Fruit fly (Drosophila melanogaster) whole organism, prepupa: ENCODE measurements around the gene Msp300.

Source experiments
- CG10631 ChIP-seq: fragments of 200-800 bp; sonication (Bioruptor generic); optimal IDR thresholded peaks from 2 replicates; lab custom pipeline; 2016; ENCODE audit warnings: missing biosample characterization, missing genetic modification characterization
- CG10669 ChIP-seq: fragments of 200-800 bp; sonication (Bioruptor generic); optimal IDR thresholded peaks from 3 replicates; lab custom pipeline; 2018; ENCODE audit warnings: missing biosample characterization, mild to moderate bottlenecking, missing genetic modification characterization, moderate library complexity
- CG11902 ChIP-seq: fragments of 200-800 bp; sonication (Bioruptor generic); optimal IDR thresholded peaks from 3 replicates; lab custom pipeline; 2016; ENCODE audit warnings: missing biosample characterization, missing genetic modification characterization
- CG15336 ChIP-seq: fragments of 200-800 bp; sonication (Bioruptor generic); IDR thresholded peaks from 2 replicates; pipeline ENCODE4 v1.3.6; 2022; ENCODE audit warnings: missing biosample characterization, missing genetic modification characterization
- CG3032 ChIP-seq: fragments of 200-800 bp; optimal IDR thresholded peaks from 2 replicates; lab custom pipeline; 2019; ENCODE audit warnings: missing biosample characterization, mild to moderate bottlenecking, missing genetic modification characterization, moderate library complexity
- CG31627 ChIP-seq: fragments of 200-800 bp; sonication (Bioruptor generic); optimal IDR thresholded peaks from 3 replicates; lab custom pipeline; 2016; ENCODE audit warnings: missing biosample characterization, missing genetic modification characterization
- CG34406 ChIP-seq: fragments of 200-800 bp; sonication (Bioruptor generic); optimal IDR thresholded peaks from 3 replicates; lab custom pipeline; 2016; ENCODE audit warnings: missing biosample characterization, missing genetic modification characterization
- CG4318 ChIP-seq: fragments of 200-800 bp; sonication (Bioruptor generic); optimal IDR thresholded peaks from 3 replicates; lab custom pipeline; 2017; ENCODE audit warnings: missing biosample characterization, mild to moderate bottlenecking, missing genetic modification characterization
- CG6276 ChIP-seq: fragments of 200-800 bp; sonication (Bioruptor generic); optimal IDR thresholded peaks from 2 replicates; lab custom pipeline; 2017; ENCODE audit warnings: missing biosample characterization, mild to moderate bottlenecking, missing genetic modification characterization
- CG6792 ChIP-seq: fragments of 200-800 bp; sonication (Bioruptor generic); optimal IDR thresholded peaks from 3 replicates; lab custom pipeline; 2016; ENCODE audit warnings: missing biosample characterization, missing genetic modification characterization
- CG6808 ChIP-seq: fragments of 200-800 bp; sonication (Bioruptor generic); optimal IDR thresholded peaks from 3 replicates; lab custom pipeline; 2017; ENCODE audit warnings: missing biosample characterization, missing genetic modification characterization, mild to moderate bottlenecking, moderate library complexity, missing genetic modification reagents
- CG6854 ChIP-seq: fragments of 200-800 bp; sonication (Bioruptor generic); optimal IDR thresholded peaks from 2 replicates; lab custom pipeline; 2017; ENCODE audit warnings: missing biosample characterization, mild to moderate bottlenecking, missing genetic modification characterization
- CG8119 ChIP-seq: fragments of 200-800 bp; sonication (Bioruptor generic); IDR thresholded peaks from 3 replicates; pipeline ENCODE4 v1.3.6; 2022; ENCODE audit warnings: missing biosample characterization, missing genetic modification characterization
- CG8319 ChIP-seq: fragments of 200-800 bp; sonication (Bioruptor generic); optimal IDR thresholded peaks from 3 replicates; lab custom pipeline; 2016; ENCODE audit warnings: missing biosample characterization, missing genetic modification characterization
- CG8632 ChIP-seq: fragments of 200-800 bp; sonication (Bioruptor generic); optimal IDR thresholded peaks from 3 replicates; lab custom pipeline; 2016; ENCODE audit warnings: missing biosample characterization, missing genetic modification characterization
- CG9139 ChIP-seq: fragments of 200-800 bp; sonication (Bioruptor generic); optimal IDR thresholded peaks from 3 replicates; lab custom pipeline; 2017; ENCODE audit warnings: missing biosample characterization, mild to moderate bottlenecking, missing genetic modification characterization
- Eip78C ChIP-seq: fragments of 200-800 bp; sonication (Bioruptor generic); peaks from one replicate; lab custom pipeline; 2016; ENCODE audit warnings: missing biosample characterization, missing genetic modification characterization
- Smox ChIP-seq: fragments of 200-800 bp; sonication (Bioruptor generic); optimal IDR thresholded peaks from 3 replicates; lab custom pipeline; 2016; ENCODE audit warnings: missing biosample characterization, missing genetic modification characterization
- Sox15 ChIP-seq: fragments of 200-800 bp; sonication (Bioruptor generic); optimal IDR thresholded peaks from 3 replicates; lab custom pipeline; 2016; ENCODE audit warnings: missing biosample characterization, missing genetic modification characterization
- achi ChIP-seq: fragments of 200-800 bp; sonication (Bioruptor generic); optimal IDR thresholded peaks from 3 replicates; lab custom pipeline; 2016; ENCODE audit warnings: missing biosample characterization, missing genetic modification characterization
- acj6 ChIP-seq: fragments of 200-800 bp; sonication (Bioruptor generic); optimal IDR thresholded peaks from 3 replicates; lab custom pipeline; 2016; ENCODE audit warnings: missing biosample characterization, missing genetic modification characterization
- dsx ChIP-seq: fragments of 200-800 bp; optimal IDR thresholded peaks from 3 replicates; lab custom pipeline; 2019; ENCODE audit warnings: missing biosample characterization, mild to moderate bottlenecking, missing genetic modification characterization, moderate library complexity; ENCODE audit not compliant: poor library complexity, severe bottlenecking
- eg ChIP-seq: fragments of 200-800 bp; sonication (Bioruptor generic); IDR thresholded peaks from 3 replicates; pipeline ENCODE4 v1.3.6; 2022; ENCODE audit warnings: missing biosample characterization, missing genetic modification characterization
- esn ChIP-seq: fragments of 200-800 bp; sonication (Bioruptor generic); optimal IDR thresholded peaks from 2 replicates; lab custom pipeline; 2016; ENCODE audit warnings: missing biosample characterization, mild to moderate bottlenecking, missing genetic modification characterization, moderate library complexity
- fd85E ChIP-seq: fragments of 200-800 bp; sonication (Bioruptor generic); optimal IDR thresholded peaks from 3 replicates; lab custom pipeline; 2016; ENCODE audit warnings: missing biosample characterization, missing genetic modification characterization
- fkh ChIP-seq: fragments of 200-800 bp; sonication (Bioruptor generic); optimal IDR thresholded peaks from 3 replicates; lab custom pipeline; 2017; ENCODE audit warnings: missing biosample characterization, mild to moderate bottlenecking, missing genetic modification characterization, moderate library complexity
- lz ChIP-seq: fragments of 200-800 bp; sonication (Bioruptor generic); optimal IDR thresholded peaks from 3 replicates; lab custom pipeline; 2016; ENCODE audit warnings: missing biosample characterization, missing genetic modification characterization
- pdm3 ChIP-seq: fragments of 200-800 bp; sonication (Bioruptor generic); optimal IDR thresholded peaks from 3 replicates; lab custom pipeline; 2016; ENCODE audit warnings: missing biosample characterization, missing genetic modification characterization
- salr ChIP-seq, 2 experiments: fragments of 200-800 bp; sonication (Bioruptor generic); optimal IDR thresholded peaks; 3 replicates each; lab custom pipeline; 2016 to 2018; ENCODE audit warnings: missing biosample characterization in 2 of 2, missing genetic modification characterization in 2 of 2, mild to moderate bottlenecking in 1 of 2
- spab ChIP-seq: fragments of 200-800 bp; sonication (Bioruptor generic); optimal IDR thresholded peaks from 2 replicates; lab custom pipeline; 2017; ENCODE audit warnings: missing biosample characterization, mild to moderate bottlenecking, missing genetic modification characterization, missing genetic modification reagents
- svp ChIP-seq: fragments of 200-800 bp; sonication (Bioruptor generic); peaks from one replicate; lab custom pipeline; 2016; ENCODE audit warnings: missing biosample characterization, missing genetic modification characterization
- vri ChIP-seq: fragments of 200-800 bp; sonication (Bioruptor generic); optimal IDR thresholded peaks from 3 replicates; lab custom pipeline; 2016; ENCODE audit warnings: missing biosample characterization, mild to moderate bottlenecking, missing genetic modification characterization

Gene Msp300

DNA sequence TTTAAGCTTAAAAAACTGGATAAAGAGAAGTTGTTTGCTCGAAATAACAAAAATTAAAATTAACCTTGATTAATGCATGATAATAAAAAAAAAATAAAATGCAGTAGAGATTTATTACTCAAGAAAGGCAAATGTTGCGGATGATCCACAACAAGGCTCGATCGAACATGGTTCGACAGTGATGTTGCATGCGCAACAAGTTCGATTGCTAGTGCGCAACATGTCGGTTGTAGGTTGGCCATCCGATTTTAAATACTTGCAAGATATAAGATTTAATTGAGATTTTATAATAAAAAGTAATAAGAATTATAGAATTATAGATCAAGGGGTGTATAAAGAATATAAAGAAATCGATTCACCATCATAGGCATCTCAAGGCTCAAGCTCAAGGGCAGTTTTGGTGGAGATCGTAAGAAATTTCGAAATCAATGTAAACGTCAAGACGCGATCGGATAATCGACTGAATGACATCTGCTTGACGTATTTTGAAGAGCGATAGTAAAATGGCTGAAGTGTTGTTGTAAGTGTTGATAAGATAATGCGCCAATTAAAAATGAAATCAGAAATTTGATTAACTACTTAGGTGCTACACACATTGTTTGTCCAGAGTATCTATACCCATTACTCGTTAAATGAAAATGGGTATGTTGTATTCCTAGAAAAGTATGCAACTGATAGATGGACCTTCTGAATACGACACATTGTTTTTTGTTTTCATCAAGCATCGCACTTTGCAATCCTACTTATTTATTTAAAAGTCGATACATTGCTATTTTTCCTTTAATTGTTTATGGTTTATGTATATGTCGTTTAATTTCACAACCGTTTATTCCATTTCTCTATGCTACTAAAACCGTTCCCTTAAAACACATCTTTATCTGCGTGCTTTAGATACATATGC lies 108.8 kb downstream of the Msp300 start:
- TF ChIP-seq CG9139 (GFP tag; lab: Kevin White, UChicago) (no peak), esn (GFP tag; lab: Kevin White, UChicago) (peak; percentile 3), CG6276 (no peak), acj6 (no peak), spab (GFP tag; lab: Kevin White, UChicago) (no peak)

DNA sequence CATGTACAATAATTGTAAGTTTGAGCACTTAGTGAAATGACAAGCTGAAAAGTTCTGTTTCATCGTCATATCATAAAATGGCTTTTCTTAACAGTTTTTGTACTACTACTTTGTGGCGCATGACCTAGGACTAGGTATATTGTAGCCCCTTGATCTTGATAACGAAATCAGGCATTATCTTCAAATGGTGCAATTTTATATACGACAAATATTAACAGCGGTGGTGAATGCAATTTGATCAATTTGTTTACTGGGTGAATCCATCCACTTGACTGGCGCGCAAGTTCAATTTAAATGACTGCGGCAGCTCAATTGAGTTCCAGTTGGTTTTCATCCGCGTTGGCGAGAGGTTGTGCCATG lies 109.4 kb downstream of the Msp300 start, which contains the start of gene Cyp28d1:
Gene Cyp28d1, plus strand, starts transcription at position 316 of the 360 bp plus-strand sequence.
- TF ChIP-seq achi, result no peak
- TF ChIP-seq CG8319, result no peak
- no peak for TF ChIP-seq CG31627 (GFP tag; lab: Kevin White, UChicago)
- TF ChIP-seq pdm3 (GFP tag; lab: Kevin White, UChicago), result no peak
- TF ChIP-seq CG10631 (GFP tag; lab: Kevin White, UChicago), result no peak
- no peak for TF ChIP-seq CG34406 (GFP tag; lab: Kevin White, UChicago)

DNA sequence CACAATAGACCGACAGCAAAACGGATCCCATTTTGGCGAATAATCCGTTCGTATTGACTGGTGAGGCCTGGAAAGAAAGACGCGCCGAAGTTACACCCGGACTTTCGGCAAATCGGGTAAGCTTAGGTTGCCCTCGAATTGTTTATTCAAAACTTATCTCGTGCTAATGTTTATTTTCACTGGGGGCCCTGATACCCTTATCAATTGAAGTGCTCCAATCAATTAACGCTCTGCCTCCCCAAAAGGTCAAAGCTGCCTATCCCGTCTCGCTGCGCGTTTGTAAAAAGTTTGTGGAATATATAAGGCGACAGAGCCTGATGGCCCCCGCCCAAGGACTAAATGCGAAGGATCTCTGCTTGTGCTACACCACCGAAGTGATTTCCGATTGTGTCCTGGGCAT lies 110.3 kb downstream of the Msp300 start:
- TF ChIP-seq svp (peak; percentile 79), CG10669 (GFP tag; lab: Kevin White, UChicago) (no peak)
- TF ChIP-seq, all 60 proteins: peak for 1

DNA sequence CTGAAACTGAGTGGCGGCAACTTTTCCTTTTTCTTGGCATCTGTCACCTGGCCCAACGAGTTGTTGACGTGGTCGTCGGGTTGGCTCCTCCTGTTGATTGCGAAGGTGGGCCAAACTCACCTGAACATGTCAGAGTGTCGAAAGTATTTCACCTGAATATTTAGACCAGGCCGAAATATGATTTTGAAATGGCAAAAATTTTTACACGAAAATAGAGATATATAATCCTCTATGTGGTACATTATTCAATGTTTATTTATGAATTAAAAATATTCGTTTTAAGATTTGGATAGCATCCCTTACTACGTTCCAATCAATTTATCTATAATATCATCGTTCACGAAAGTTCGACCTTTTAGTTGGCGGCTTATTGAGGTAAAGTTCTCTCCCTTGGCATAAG lies 114.3 kb downstream of the Msp300 start, which contains the start of gene CG7742:
Gene CG7742, minus strand, starts transcription at position 101 of the 400 bp plus-strand sequence.
- TF ChIP-seq Smox (GFP tag; lab: Kevin White, UChicago) (no peak), CG6792 (GFP tag; lab: Kevin White, UChicago) (no peak), salr (GFP tag; optimal IDR thresholded peaks at IDR 0.05; lab: Kevin White, UChicago) (no peak), CG3032 (tag; lab: Kevin White, UChicago) (no peak), Sox15 (GFP tag; lab: Kevin White, UChicago) (no peak), CG31627 (GFP tag; lab: Kevin White, UChicago) (no peak), fd85E (GFP tag; lab: Kevin White, UChicago) (no peak), CG8119 (GFP tag; lab: Robert Waterston, UW) (no peak), CG8632 (no peak), CG6808 (GFP tag; lab: Kevin White, UChicago) (no peak), CG4318 (GFP tag; lab: Kevin White, UChicago) (no peak), eg (GFP tag; lab: Robert Waterston, UW) (no peak), lz (GFP tag; lab: Kevin White, UChicago) (no peak), CG11902 (no peak), vri (GFP tag; lab: Kevin White, UChicago) (no peak), dsx (GFP tag; lab: Kevin White, UChicago) (no peak), spab (GFP tag; lab: Kevin White, UChicago) (no peak), CG6854 (GFP tag; lab: Kevin White, UChicago) (no peak), CG10669 (GFP tag; lab: Kevin White, UChicago) (no peak), Eip78C (GFP tag; lab: Kevin White, UChicago) (no peak)

DNA sequence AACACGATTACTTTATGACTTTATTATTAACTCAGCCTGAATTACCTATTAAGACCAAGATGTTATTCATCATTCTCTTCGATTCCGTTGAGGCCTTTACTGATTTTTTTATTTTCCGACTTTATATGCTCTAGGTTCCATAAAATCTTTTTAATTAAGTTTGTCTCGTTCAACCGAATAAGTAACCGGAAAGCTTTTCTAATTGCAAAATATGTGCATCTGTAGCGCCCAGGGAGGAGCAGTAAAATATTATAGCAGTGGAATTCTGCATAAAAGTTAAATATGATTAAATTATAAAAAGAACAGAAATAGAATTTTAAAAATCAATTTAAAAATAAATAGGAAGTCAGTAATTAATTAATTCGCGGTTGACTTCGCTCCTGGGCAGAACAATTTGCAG lies 115.8 kb downstream of the Msp300 start, which contains the start of the genes CG14034 and TpnC25D:
Gene CG14034, minus strand, starts transcription at position 101 of the 400 bp plus-strand sequence.
Gene TpnC25D, plus strand, starts transcription at position 260 of the 400 bp plus-strand sequence.
- TF ChIP-seq CG10669 (GFP tag; lab: Kevin White, UChicago), result no peak
- no peak for TF ChIP-seq CG15336 (GFP tag; lab: Robert Waterston, UW)
- TF ChIP-seq fkh, result no peak
- no peak for TF ChIP-seq fd85E (GFP tag; lab: Kevin White, UChicago)
- no peak for TF ChIP-seq Smox (GFP tag; lab: Kevin White, UChicago)
- TF ChIP-seq CG6808 (GFP tag; lab: Kevin White, UChicago), result no peak
